Fruit fly (Drosophila melanogaster): Measurements from ENCODE around the gene Ctl2.

Ctl2 gene

DNA sequence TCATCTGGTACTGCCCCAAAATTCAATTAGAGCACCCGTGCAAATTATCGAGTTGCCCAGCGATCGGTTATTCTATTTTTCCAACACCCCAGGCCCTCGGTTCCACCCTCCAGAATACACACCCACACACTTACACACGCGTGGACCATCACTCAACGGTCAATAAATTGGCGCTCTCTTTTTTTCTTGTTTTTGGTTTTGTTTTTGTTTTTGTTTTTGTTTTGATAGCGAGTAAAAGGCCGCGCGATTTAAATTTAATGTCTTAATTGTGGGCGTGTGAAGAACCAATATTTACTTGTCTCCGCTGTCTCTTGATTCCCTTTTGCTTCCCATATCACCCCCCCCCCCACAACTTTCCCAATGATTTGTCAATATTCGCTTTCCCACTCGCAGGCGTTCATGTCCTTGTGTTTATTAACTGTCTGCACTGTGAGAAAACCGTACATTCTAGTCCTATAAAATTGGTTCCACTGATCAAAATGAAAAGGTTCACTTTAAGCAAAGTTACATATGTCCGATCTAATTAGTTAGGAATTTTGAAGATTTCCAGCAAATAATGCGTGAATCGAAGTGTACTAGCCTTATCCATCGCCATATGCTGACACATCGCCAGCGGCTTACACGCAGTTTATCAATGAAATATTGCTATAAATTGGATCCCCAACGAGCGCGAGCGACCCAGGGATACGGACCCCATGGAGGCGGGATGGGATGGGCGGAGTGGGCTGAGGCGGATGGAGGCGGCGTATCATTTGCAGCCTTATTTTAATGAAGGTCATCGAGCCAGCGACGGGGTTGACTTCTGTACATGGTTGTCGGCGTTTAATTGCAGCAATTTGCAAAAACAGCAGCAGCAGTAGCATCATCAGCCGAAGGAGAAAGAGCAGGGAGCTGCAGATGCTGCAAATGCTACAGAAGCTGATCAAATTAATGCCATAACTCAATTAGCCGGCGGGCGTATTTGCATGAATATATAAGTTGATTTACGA lies 16.9 kb downstream of the Ctl2 start:
- TF ChIP-seq repo (GFP tag; optimal IDR thresholded peaks at IDR 0.05) (no peak), crol (GFP tag; IDR thresholded peaks at IDR 0.05) (peak; percentile 20; the same call in 1 of the 2 replicates), mam (GFP tag; optimal IDR thresholded peaks at IDR 0.05) (no peak), CG7786 (GFP tag; optimal IDR thresholded peaks at IDR 0.05) (no peak), Med (GFP tag) (peak; percentile 13), CkIIα-i1 (GFP tag; IDR thresholded peaks at IDR 0.05) (no peak), lov (optimal IDR thresholded peaks at IDR 0.05) (no peak), lov (GFP tag; IDR thresholded peaks at IDR 0.05) (no peak), sr (GFP tag; IDR thresholded peaks at IDR 0.05) (peak; percentile 74; the same call in 2 of the 3 replicates), MBD-R2 (GFP tag; IDR thresholded peaks at IDR 0.05) (no peak), abd-A (tag; optimal IDR thresholded peaks at IDR 0.05) (no peak), toy (GFP tag; IDR thresholded peaks at IDR 0.05) (no peak), nom (GFP tag; optimal IDR thresholded peaks at IDR 0.05) (peak; percentile 51), Ets65A (GFP tag) (peak; percentile 63), CG5245 (GFP tag; optimal IDR thresholded peaks at IDR 0.05) (no peak)

DNA sequence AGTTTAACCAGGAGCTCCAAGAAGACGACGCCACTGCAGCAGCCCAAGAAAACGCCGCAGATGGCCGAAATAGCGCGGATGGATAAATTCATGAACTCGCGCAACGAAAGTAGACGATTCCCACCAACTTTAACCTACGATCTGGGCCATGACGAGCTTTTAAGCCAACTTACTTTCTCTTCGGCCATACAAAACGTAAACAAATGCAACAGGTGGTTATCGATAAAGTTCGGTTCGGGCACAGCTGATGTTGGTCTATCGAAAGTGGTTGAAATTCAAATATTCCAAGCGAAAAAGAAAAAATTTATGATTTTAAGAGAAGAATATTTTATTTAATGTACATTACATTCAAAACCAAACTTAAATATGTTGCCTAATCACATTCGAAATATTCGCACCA lies 23.5 kb downstream of the Ctl2 start, which contains the start of gene CG14511:
CG14511 (minus strand) TSS at position 184 of the 400 bp plus-strand sequence.
- no peak for TF ChIP-seq esg (GFP tag; conservative IDR thresholded peaks at IDR 0.05)
- peak; percentile 45; the same call in 1 of the 4 replicates for TF ChIP-seq Dll (GFP tag; IDR thresholded peaks at IDR 0.05; ENCODE audit: partially characterized antibody)
- no peak for TF ChIP-seq CG9932 (GFP tag; IDR thresholded peaks at IDR 0.05)
- peak; percentile 62 for TF ChIP-seq Dref (GFP tag; IDR thresholded peaks at IDR 0.05)
- TF ChIP-seq Scr (GFP tag; IDR thresholded peaks at IDR 0.05; ENCODE audit: partially characterized antibody), result peak; percentile 41; the same call in 1 of the 2 replicates
- TF ChIP-seq CG13894 (tag; optimal IDR thresholded peaks at IDR 0.05), result no peak
- TF ChIP-seq CG34224 (GFP tag; IDR thresholded peaks at IDR 0.05; ENCODE audit: partially characterized antibody), result peak; percentile 61
- TF ChIP-seq CG31224 (GFP tag; IDR thresholded peaks at IDR 0.05), result no peak
- no peak for TF ChIP-seq Stat92E (GFP tag; optimal IDR thresholded peaks at IDR 0.05)
- TF ChIP-seq CG6765 (GFP tag; optimal IDR thresholded peaks at IDR 0.05), result no peak
- TF ChIP-seq CG9215 (GFP tag; IDR thresholded peaks at IDR 0.05), result no peak
- TF ChIP-seq Nf-YC (tag; optimal IDR thresholded peaks at IDR 0.05), result no peak
- peak; percentile 40 for TF ChIP-seq CG2116 (GFP tag; optimal IDR thresholded peaks at IDR 0.05)
- 0 out of 2 replicates have a peak, but pooled peaks have one; percentile 15 for TF ChIP-seq sna (GFP tag; IDR thresholded peaks at IDR 0.05; ENCODE audit: partially characterized antibody)
- peak in 1 of 2 experiments; percentile 78 for TF ChIP-seq Hr78 (GFP tag; optimal IDR thresholded peaks at IDR 0.05)
- TF ChIP-seq CG31388 (GFP tag; optimal IDR thresholded peaks at IDR 0.05), result no peak
- 0 out of 3 replicates have a peak, but pooled peaks have one; percentile 21 for TF ChIP-seq mld (GFP tag; IDR thresholded peaks at IDR 0.05; ENCODE audit: partially characterized antibody)
- TF ChIP-seq HLH4C (GFP tag; IDR thresholded peaks at IDR 0.05; ENCODE audit: partially characterized antibody), result peak; percentile 58; the same call in 1 of the 3 replicates
- 0 out of 2 replicates have a peak, but pooled peaks have one; percentile 28 for TF ChIP-seq unc-4 (GFP tag; IDR thresholded peaks at IDR 0.05; ENCODE audit: partially characterized antibody)
- no peak for TF ChIP-seq ara (GFP tag; IDR thresholded peaks at IDR 0.05)
- TF ChIP-seq Side (GFP tag; optimal IDR thresholded peaks at IDR 0.05), result no peak
- TF ChIP-seq CG34422 (GFP tag; IDR thresholded peaks at IDR 0.05), result peak; percentile 32; the same call in 1 of the 3 replicates
- TF ChIP-seq Dp (GFP tag; optimal IDR thresholded peaks at IDR 0.05), result peak; percentile 65
- TF ChIP-seq kah (GFP tag; optimal IDR thresholded peaks at IDR 0.05), result peak; percentile 100
- no peak for TF ChIP-seq onecut (GFP tag; IDR thresholded peaks at IDR 0.05)
- TF ChIP-seq Elba2 (GFP tag; optimal IDR thresholded peaks at IDR 0.05), result no peak
- TF ChIP-seq Sry-β (GFP tag; optimal IDR thresholded peaks at IDR 0.05), result no peak
- TF ChIP-seq oc (tag; optimal IDR thresholded peaks at IDR 0.05), result no peak
- TF ChIP-seq Six4 (GFP tag; optimal IDR thresholded peaks at IDR 0.05), result no peak
- peak; percentile 48; the same call in 1 of the 2 replicates for TF ChIP-seq CG13287 (GFP tag; IDR thresholded peaks at IDR 0.05; ENCODE audit: partially characterized antibody)
- peak; percentile 66 for TF ChIP-seq MBD-R2 (GFP tag; IDR thresholded peaks at IDR 0.05)
- TF ChIP-seq CrebB (tag; optimal IDR thresholded peaks at IDR 0.05), result no peak
- peak; percentile 55 for TF ChIP-seq Myb (GFP tag; optimal IDR thresholded peaks at IDR 0.05)
